Fruit fly (Drosophila melanogaster) whole organism, prepupa: ENCODE data around the gene TP53INP.

Source experiments
- CG11902 ChIP-seq: fragments of 200-800 bp; sonication (Bioruptor generic); optimal IDR thresholded peaks from 3 replicates; lab custom pipeline; 2016; ENCODE audit warnings: missing biosample characterization, missing genetic modification characterization
- CG1621 ChIP-seq: fragments of 200-800 bp; sonication (Bioruptor generic); optimal IDR thresholded peaks from 3 replicates; lab custom pipeline; 2018; ENCODE audit warnings: missing biosample characterization, mild to moderate bottlenecking, missing genetic modification characterization
- CG32006 ChIP-seq: fragments of 200-800 bp; sonication (Bioruptor generic); optimal IDR thresholded peaks from 3 replicates; lab custom pipeline; 2017; ENCODE audit warnings: missing biosample characterization, mild to moderate bottlenecking, missing genetic modification characterization
- Eip75B ChIP-seq: fragments of 200-800 bp; sonication (Bioruptor generic); optimal IDR thresholded peaks from 3 replicates; lab custom pipeline; 2016; ENCODE audit warnings: missing biosample characterization, missing genetic modification characterization
- OdsH ChIP-seq: fragments of 200-800 bp; sonication (Bioruptor generic); optimal IDR thresholded peaks from 3 replicates; lab custom pipeline; 2016; ENCODE audit warnings: missing biosample characterization, missing genetic modification characterization
- cyc ChIP-seq: fragments of 200-800 bp; sonication (Bioruptor generic); optimal IDR thresholded peaks from 3 replicates; lab custom pipeline; 2016; ENCODE audit warnings: missing biosample characterization, missing genetic modification characterization
- dac ChIP-seq: fragments of 200-800 bp; sonication (Bioruptor generic); optimal IDR thresholded peaks from 2 replicates; lab custom pipeline; 2017; ENCODE audit warnings: missing biosample characterization, mild to moderate bottlenecking, missing genetic modification characterization
- topi ChIP-seq: fragments of 200-800 bp; sonication (Bioruptor generic); optimal IDR thresholded peaks from 3 replicates; lab custom pipeline; 2016; ENCODE audit warnings: missing biosample characterization, missing genetic modification characterization

DNA sequence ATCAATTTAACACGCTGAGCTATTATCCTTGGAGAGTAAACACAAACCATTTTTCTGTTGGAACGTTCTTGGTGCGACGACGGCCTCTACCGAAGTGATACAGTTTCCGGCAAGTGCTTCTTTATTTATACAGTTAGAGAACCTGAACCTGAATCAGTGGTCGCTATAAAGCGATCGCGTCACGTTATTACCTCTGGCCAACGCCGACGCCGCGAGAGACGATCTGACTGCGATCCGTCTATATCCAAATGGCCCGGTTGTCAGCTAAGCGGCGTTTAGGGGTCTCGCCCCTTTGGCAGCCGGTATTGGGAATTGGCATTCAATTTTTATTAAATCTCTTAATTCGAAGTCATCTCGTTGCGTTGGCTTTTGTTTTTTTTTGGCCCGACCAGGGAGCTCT lies 51.3 kb downstream of the TP53INP start, which contains the start of gene CG11345:
- no peak for TF ChIP-seq CG11902 (GFP tag; lab: Kevin White, UChicago)
- TF ChIP-seq Eip75B (GFP tag; lab: Kevin White, UChicago): no peak
- TF ChIP-seq CG32006: no peak
- TF ChIP-seq OdsH (GFP tag; lab: Kevin White, UChicago): no peak
- no peak for TF ChIP-seq cyc
- TF ChIP-seq CG1621 (tag; lab: Kevin White, UChicago): no peak
- no peak for TF ChIP-seq dac (GFP tag; lab: Kevin White, UChicago)
- no peak for TF ChIP-seq topi
